Fruit fly (Drosophila melanogaster) whole organism, embryonic: ENCODE data around the gene Arp10.
A peak's percentile ranks its signal among the peaks of the same experiment; 100 is the strongest.

Experiments
- CG10147 ChIP-seq: fragments of 200-800 bp; sonication (Bioruptor generic); optimal IDR thresholded peaks from 2 replicates; lab custom pipeline; 2019; ENCODE audit warnings: missing biosample characterization, mild to moderate bottlenecking, missing genetic modification characterization, moderate library complexity
- CG10959 ChIP-seq: fragments of 200-800 bp; sonication (Bioruptor generic); IDR thresholded peaks from 2 replicates; pipeline ENCODE4 v1.3.6; 2022; ENCODE audit warnings: missing biosample characterization, missing genetic modification characterization
- CG10979 ChIP-seq: fragments of 200-800 bp; sonication (Bioruptor generic); optimal IDR thresholded peaks from 2 replicates; lab custom pipeline; 2018; ENCODE audit warnings: missing biosample characterization, mild to moderate bottlenecking, missing genetic modification characterization, moderate library complexity
- CG12236 ChIP-seq: fragments of 200-800 bp; sonication (Bioruptor generic); optimal IDR thresholded peaks from 2 replicates; lab custom pipeline; 2016; ENCODE audit warnings: missing biosample characterization, missing genetic modification characterization
- CG13287 ChIP-seq: fragments of 200-800 bp; sonication (Bioruptor generic); IDR thresholded peaks from 2 replicates; pipeline ENCODE4 v1.3.6; 2022; ENCODE audit warnings: missing biosample characterization, missing genetic modification characterization; ENCODE audit not compliant: partially characterized antibody
- CG13424 ChIP-seq: fragments of 200-800 bp; sonication (Bioruptor generic); optimal IDR thresholded peaks from 2 replicates; lab custom pipeline; 2019; ENCODE audit warnings: missing biosample characterization, mild to moderate bottlenecking, missing genetic modification characterization, moderate library complexity
- CG15601 ChIP-seq: fragments of 200-800 bp; sonication (Bioruptor generic); optimal IDR thresholded peaks from 3 replicates; lab custom pipeline; 2019; ENCODE audit warnings: missing biosample characterization, mild to moderate bottlenecking, missing genetic modification characterization, moderate library complexity
- CG17186 ChIP-seq: fragments of 200-800 bp; sonication (Bioruptor generic); optimal IDR thresholded peaks from 3 replicates; lab custom pipeline; 2017; ENCODE audit warnings: missing biosample characterization, missing genetic modification reagents, missing genetic modification characterization
- CG31388 ChIP-seq: fragments of 200-800 bp; sonication (Bioruptor generic); optimal IDR thresholded peaks from 2 replicates; lab custom pipeline; 2016; ENCODE audit warnings: missing biosample characterization, missing genetic modification characterization
- CG32767 ChIP-seq: fragments of 200-800 bp; sonication (Bioruptor generic); IDR thresholded peaks from 2 replicates; pipeline ENCODE4 v1.3.6; 2022; ENCODE audit warnings: missing biosample characterization, missing genetic modification characterization
- CG34422 ChIP-seq: fragments of 200-800 bp; sonication (Bioruptor generic); IDR thresholded peaks from 3 replicates; pipeline ENCODE4 v1.3.6; 2022; ENCODE audit warnings: missing biosample characterization, missing genetic modification characterization
- CG42726 ChIP-seq: fragments of 200-800 bp; sonication (Bioruptor generic); IDR thresholded peaks from 2 replicates; pipeline ENCODE4 v1.3.6; 2022; ENCODE audit warnings: missing biosample characterization, missing genetic modification characterization; ENCODE audit not compliant: partially characterized antibody
- CG4854 ChIP-seq: fragments of 200-800 bp; sonication (Bioruptor generic); optimal IDR thresholded peaks from 2 replicates; lab custom pipeline; 2016; ENCODE audit warnings: missing biosample characterization, missing genetic modification characterization, inconsistent platforms
- CG6254 ChIP-seq: fragments of 200-800 bp; sonication (Bioruptor generic); optimal IDR thresholded peaks from 3 replicates; lab custom pipeline; 2017; ENCODE audit warnings: mild to moderate bottlenecking, missing biosample characterization, missing genetic modification reagents, missing genetic modification characterization
- CG6689 ChIP-seq: fragments of 200-800 bp; sonication (Bioruptor generic); IDR thresholded peaks from 2 replicates; pipeline ENCODE4 v1.3.6; 2022; ENCODE audit warnings: missing biosample characterization, missing genetic modification characterization
- CG7987 ChIP-seq: fragments of 200-800 bp; sonication (Bioruptor generic); optimal IDR thresholded peaks from 2 replicates; lab custom pipeline; 2018; ENCODE audit warnings: missing biosample characterization, mild to moderate bottlenecking, missing genetic modification characterization, moderate library complexity
- CG9932 ChIP-seq: fragments of 200-800 bp; sonication (Bioruptor generic); IDR thresholded peaks from 2 replicates; pipeline ENCODE4 v1.3.6; 2022; ENCODE audit warnings: missing biosample characterization, missing genetic modification characterization
- CkIIα-i1 ChIP-seq: fragments of 200-800 bp; sonication (Bioruptor generic); IDR thresholded peaks from 2 replicates; pipeline ENCODE4 v1.3.6; 2022; ENCODE audit warnings: missing biosample characterization, missing genetic modification characterization
- CoRest ChIP-seq: fragments of 200-800 bp; sonication (Bioruptor generic); optimal IDR thresholded peaks from 3 replicates; lab custom pipeline; 2018; ENCODE audit warnings: missing biosample characterization, mild to moderate bottlenecking, missing genetic modification characterization, moderate library complexity
- D19B ChIP-seq: fragments of 200-800 bp; sonication (Bioruptor generic); optimal IDR thresholded peaks from 2 replicates; lab custom pipeline; 2017; ENCODE audit warnings: missing biosample characterization, mild to moderate bottlenecking, missing genetic modification characterization
- Dad ChIP-seq: fragments of 200-800 bp; sonication (Bioruptor generic); optimal IDR thresholded peaks from 3 replicates; lab custom pipeline; 2016; ENCODE audit warnings: missing biosample characterization, missing genetic modification characterization
- E2f1 ChIP-seq: fragments of 200-800 bp; sonication (Bioruptor generic); IDR thresholded peaks from 2 replicates; pipeline ENCODE4 v1.3.6; 2022; ENCODE audit warnings: missing biosample characterization, missing genetic modification characterization
- Hey ChIP-seq: fragments of 200-800 bp; sonication (Bioruptor generic); optimal IDR thresholded peaks from 3 replicates; lab custom pipeline; 2018; ENCODE audit warnings: missing biosample characterization, mild to moderate bottlenecking, missing genetic modification characterization
- PHDP ChIP-seq: fragments of 200-800 bp; sonication (Bioruptor generic); optimal IDR thresholded peaks from 3 replicates; lab custom pipeline; 2018; ENCODE audit warnings: missing biosample characterization, mild to moderate bottlenecking, missing genetic modification characterization, moderate library complexity
- Scr ChIP-seq: fragments of 200-800 bp; sonication (Bioruptor generic); IDR thresholded peaks from 2 replicates; pipeline ENCODE4 v1.3.6; 2022; ENCODE audit warnings: missing biosample characterization, missing genetic modification characterization; ENCODE audit not compliant: partially characterized antibody
- Trl ChIP-seq, 3 experiments: fragments of >200 bp in 2 of 3; fragments of 200-800 bp in 1 of 3; sonication (Bioruptor generic) in 1 of 3; optimal IDR thresholded peaks; 2 replicates in 1 of 3; 3 replicates in 2 of 3; lab custom pipeline; 2016 to 2017; ENCODE audit warnings: missing biosample characterization in 1 of 3, missing genetic modification characterization in 1 of 3
- Vsx1 ChIP-seq: fragments of 200-800 bp; sonication (Bioruptor generic); optimal IDR thresholded peaks from 2 replicates; lab custom pipeline; 2017; ENCODE audit warnings: missing biosample characterization, mild to moderate bottlenecking, missing genetic modification characterization, missing genetic modification reagents
- ap ChIP-seq: fragments of 200-800 bp; sonication (Bioruptor generic); IDR thresholded peaks from 2 replicates; pipeline ENCODE4 v1.3.6; 2022; ENCODE audit warnings: missing biosample characterization, missing genetic modification characterization
- bsh ChIP-seq, 2 experiments: fragments of 200-800 bp; sonication (Bioruptor generic); optimal IDR thresholded peaks; 2 replicates each; lab custom pipeline; 2017 to 2018; ENCODE audit warnings: mild to moderate bottlenecking in 2 of 2, missing biosample characterization in 2 of 2, missing genetic modification characterization in 2 of 2, moderate library complexity in 1 of 2
- chinmo ChIP-seq: fragments of 200-800 bp; sonication (Bioruptor generic); IDR thresholded peaks from 4 replicates; pipeline ENCODE4 v1.3.6; 2022; ENCODE audit warnings: missing biosample characterization, missing genetic modification characterization; ENCODE audit not compliant: partially characterized antibody
- crol ChIP-seq: fragments of 200-800 bp; sonication (Bioruptor generic); IDR thresholded peaks from 2 replicates; pipeline ENCODE4 v1.3.6; 2022; ENCODE audit warnings: missing biosample characterization, missing genetic modification characterization
- da ChIP-seq: fragments of 200-800 bp; sonication (Bioruptor generic); optimal IDR thresholded peaks from 2 replicates; lab custom pipeline; 2016; ENCODE audit warnings: missing biosample characterization, missing genetic modification characterization
- ewg ChIP-seq: fragments of 200-800 bp; sonication (Bioruptor generic); optimal IDR thresholded peaks from 3 replicates; lab custom pipeline; 2017; ENCODE audit warnings: mild to moderate bottlenecking, missing biosample characterization, missing genetic modification reagents, missing genetic modification characterization
- exex ChIP-seq: fragments of 200-800 bp; sonication (Bioruptor generic); optimal IDR thresholded peaks from 4 replicates; lab custom pipeline; 2018; ENCODE audit warnings: missing biosample characterization, mild to moderate bottlenecking, missing genetic modification characterization, moderate library complexity
- ftz-f1 ChIP-seq: fragments of 200-800 bp; sonication (Bioruptor generic); optimal IDR thresholded peaks from 2 replicates; lab custom pipeline; 2016; ENCODE audit warnings: missing biosample characterization, missing genetic modification characterization
- gcm ChIP-seq: fragments of 200-800 bp; sonication (Bioruptor generic); optimal IDR thresholded peaks from 2 replicates; lab custom pipeline; 2019; ENCODE audit warnings: missing biosample characterization, mild to moderate bottlenecking, missing genetic modification characterization, moderate library complexity
- gcm2 ChIP-seq: fragments of 200-800 bp; sonication (Bioruptor generic); optimal IDR thresholded peaks from 2 replicates; lab custom pipeline; 2016; ENCODE audit warnings: missing biosample characterization, missing genetic modification characterization
- ham ChIP-seq: fragments of 200-800 bp; sonication (Bioruptor generic); IDR thresholded peaks from 2 replicates; pipeline ENCODE4 v1.3.6; 2022; ENCODE audit warnings: missing biosample characterization, missing genetic modification characterization
- insv ChIP-seq, 2 experiments: fragments of 200-800 bp; sonication (Bioruptor generic); optimal IDR thresholded peaks; 3 replicates each; lab custom pipeline; 2016 to 2018; ENCODE audit warnings: missing biosample characterization in 2 of 2, missing genetic modification characterization in 2 of 2
- jigr1 ChIP-seq: fragments of 200-800 bp; sonication (Bioruptor generic); IDR thresholded peaks from 3 replicates; pipeline ENCODE4 v1.3.6; 2022; ENCODE audit warnings: missing biosample characterization, missing genetic modification characterization
- phol ChIP-seq: fragments of 200-800 bp; sonication (Bioruptor generic); optimal IDR thresholded peaks from 3 replicates; lab custom pipeline; 2018; ENCODE audit warnings: missing biosample characterization, mild to moderate bottlenecking, missing genetic modification characterization, moderate library complexity
- psq ChIP-seq: fragments of 200-800 bp; sonication (Bioruptor generic); optimal IDR thresholded peaks from 2 replicates; lab custom pipeline; 2017; ENCODE audit warnings: missing biosample characterization, missing genetic modification characterization
- schlank ChIP-seq: fragments of 200-800 bp; sonication (Bioruptor generic); optimal IDR thresholded peaks from 2 replicates; lab custom pipeline; 2018; ENCODE audit warnings: missing biosample characterization, mild to moderate bottlenecking, missing genetic modification characterization
- sna ChIP-seq: fragments of 200-800 bp; sonication (Bioruptor generic); IDR thresholded peaks from 2 replicates; pipeline ENCODE4 v1.3.6; 2022; ENCODE audit warnings: missing biosample characterization, missing genetic modification characterization; ENCODE audit not compliant: partially characterized antibody
- stwl ChIP-seq: fragments of 200-800 bp; sonication (Bioruptor generic); optimal IDR thresholded peaks from 3 replicates; lab custom pipeline; 2018; ENCODE audit warnings: missing biosample characterization, mild to moderate bottlenecking, missing genetic modification characterization, moderate library complexity
- tap ChIP-seq: fragments of 200-800 bp; optimal IDR thresholded peaks from 3 replicates; lab custom pipeline; 2019; ENCODE audit warnings: missing biosample characterization, mild to moderate bottlenecking, missing genetic modification characterization, moderate library complexity
- toy ChIP-seq: fragments of 200-800 bp; sonication (Bioruptor generic); IDR thresholded peaks from 2 replicates; pipeline ENCODE4 v1.3.6; 2022; ENCODE audit warnings: missing biosample characterization, missing genetic modification characterization
- yki ChIP-seq: fragments of >200 bp; optimal IDR thresholded peaks from 3 replicates; lab custom pipeline; 2018

Gene Arp10

DNA sequence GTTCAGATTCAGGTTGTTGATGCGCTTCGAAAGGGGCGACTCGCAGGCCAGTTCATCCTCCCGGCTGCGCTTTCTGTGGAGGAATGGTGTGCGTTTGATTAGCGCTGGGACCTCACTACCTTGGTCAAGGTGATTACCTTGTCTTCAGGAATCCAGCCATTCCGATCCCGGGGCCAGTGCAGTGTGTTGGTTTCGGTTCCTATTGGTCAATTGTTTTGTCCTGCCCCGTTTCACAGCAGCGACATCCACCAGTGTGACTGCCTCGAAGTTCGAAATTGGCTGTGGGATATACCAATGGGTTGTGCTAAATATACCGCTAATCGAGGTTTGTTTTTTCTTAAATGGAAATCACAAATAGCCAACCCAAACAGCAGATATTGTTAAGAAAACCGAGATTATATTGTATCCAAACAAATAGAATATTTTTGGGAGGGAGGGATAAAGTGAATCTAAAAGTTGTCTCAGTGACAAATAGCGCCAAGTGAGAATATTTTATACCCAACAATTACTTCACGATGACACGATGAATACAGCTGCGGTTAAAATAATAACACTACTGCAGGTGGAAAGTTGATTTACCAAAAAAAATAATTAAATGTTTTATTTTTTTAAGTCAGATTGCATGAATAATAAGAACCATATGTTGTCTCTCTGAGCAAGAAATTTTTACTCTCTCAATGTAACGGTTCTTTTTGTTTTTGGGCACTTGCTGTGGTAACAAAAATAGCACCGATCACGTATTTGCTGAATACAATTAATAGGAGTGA, 49.0 kb upstream of the Arp10 start, which contains the start of gene CG14229 (continued):
- no peak for TF ChIP-seq crol (GFP tag; lab: Robert Waterston, UW)
- TF ChIP-seq CG12236 (GFP tag; lab: Kevin White, UChicago): no peak
- no peak for TF ChIP-seq D19B
- TF ChIP-seq ap (GFP tag; lab: Robert Waterston, UW): no peak
- TF ChIP-seq CG10147 (GFP tag; lab: Kevin White, UChicago): no peak
- no peak for TF ChIP-seq exex (tag; lab: Kevin White, UChicago)
- TF ChIP-seq CG9932 (GFP tag; lab: Robert Waterston, UW): peak; percentile 31; the same call in 1 of the 2 replicates
- TF ChIP-seq insv (GFP tag; optimal IDR thresholded peaks at IDR 0.05; lab: Kevin White, UChicago): no peak
- no peak for TF ChIP-seq CkIIα-i1
- no peak for TF ChIP-seq psq
- no peak for TF ChIP-seq da (GFP tag; lab: Kevin White, UChicago)
- TF ChIP-seq ewg (GFP tag; lab: Kevin White, UChicago): no peak
- TF ChIP-seq CG15601 (tag; lab: Kevin White, UChicago): no peak
- no peak for TF ChIP-seq CG10979 (tag; lab: Kevin White, UChicago)
- no peak for TF ChIP-seq CG31388 (GFP tag; lab: Kevin White, UChicago)
- TF ChIP-seq stwl (tag; lab: Kevin White, UChicago): peak; percentile 22
- no peak for TF ChIP-seq CG7987
- TF ChIP-seq CG10959 (GFP tag; lab: Robert Waterston, UW): no peak
- no peak for TF ChIP-seq Dad (GFP tag; lab: Kevin White, UChicago)
- TF ChIP-seq CG6689 (GFP tag; lab: Robert Waterston, UW): peak; percentile 77
- no peak for TF ChIP-seq ftz-f1 (GFP tag; lab: Kevin White, UChicago)
- TF ChIP-seq phol (tag; lab: Kevin White, UChicago): peak; percentile 3
- TF ChIP-seq CG6254 (GFP tag; lab: Kevin White, UChicago): no peak
- TF ChIP-seq jigr1 (GFP tag; lab: Robert Waterston, UW): no peak
- TF ChIP-seq PHDP (tag; lab: Kevin White, UChicago): no peak
- no peak for TF ChIP-seq schlank
- peak; percentile 27; the same call in 1 of the 2 replicates for TF ChIP-seq CG13287 (GFP tag; lab: Robert Waterston, UW)
- no peak for TF ChIP-seq E2f1
- peak in 1 of 2 experiments; percentile 11 for TF ChIP-seq bsh (GFP tag; optimal IDR thresholded peaks at IDR 0.05; lab: Kevin White, UChicago)
- no peak for TF ChIP-seq CG17186 (GFP tag; lab: Kevin White, UChicago)
- no peak for TF ChIP-seq gcm (GFP tag; lab: Kevin White, UChicago)
- peak; percentile 37; the same call in 1 of the 2 replicates for TF ChIP-seq Scr (GFP tag; lab: Robert Waterston, UW)
- no peak for TF ChIP-seq CG13424
- no peak for TF ChIP-seq CG4854 (GFP tag; lab: Kevin White, UChicago)
- TF ChIP-seq chinmo: no peak
- no peak for TF ChIP-seq yki (lab: Kevin White, UChicago)
- 0 out of 3 replicates have a peak, but pooled peaks have one; percentile 12 for TF ChIP-seq CG34422 (GFP tag; lab: Robert Waterston, UW)
- no peak for TF ChIP-seq Trl (optimal IDR thresholded peaks at IDR 0.05; lab: Kevin White, UChicago)
- no peak for TF ChIP-seq Trl (GFP tag; optimal IDR thresholded peaks at IDR 0.05; lab: Kevin White, UChicago)
- TF ChIP-seq gcm2 (GFP tag; lab: Kevin White, UChicago): no peak
- TF ChIP-seq sna (GFP tag; lab: Robert Waterston, UW): no peak
- TF ChIP-seq CG32767 (GFP tag; lab: Robert Waterston, UW): no peak
- TF ChIP-seq ham (GFP tag; lab: Robert Waterston, UW): no peak
- TF ChIP-seq CG42726: no peak
- no peak for TF ChIP-seq toy (GFP tag; lab: Robert Waterston, UW)
- no peak for TF ChIP-seq Vsx1 (GFP tag; lab: Kevin White, UChicago)
- TF ChIP-seq CoRest (tag; lab: Kevin White, UChicago): no peak
- TF ChIP-seq Hey: no peak
- no peak for TF ChIP-seq tap
